Worm (Caenorhabditis elegans) whole organism, L2 larva: ENCODE data around the gene cyp-35A2.

Experiments used
- Y55F3AM.14 ChIP-seq: fragments of 200-800 bp; sonication (Bioruptor generic); optimal IDR thresholded peaks from 2 replicates; lab custom pipeline; 2018; ENCODE audit warnings: mild to moderate bottlenecking, missing genetic modification characterization, missing compliant biosample characterization
- ama-1 ChIP-seq: fragments of 150-350 bp; optimal IDR thresholded peaks from 2 replicates; lab custom pipeline; 2018; ENCODE audit warnings: inconsistent platforms
- dmd-4 ChIP-seq: sonication (generic microtip); optimal IDR thresholded peaks from 2 replicates; lab custom pipeline; 2017; ENCODE audit warnings: missing biosample characterization, missing genetic modification characterization
- egl-27 ChIP-seq: sonication (generic microtip); optimal IDR thresholded peaks from 3 replicates; lab custom pipeline; 2017; ENCODE audit warnings: missing biosample characterization, missing genetic modification reagents, missing genetic modification characterization
- elt-1 ChIP-seq: fragments of 150-350 bp; optimal IDR thresholded peaks from 2 replicates; lab custom pipeline; 2014; ENCODE audit warnings: missing biosample characterization, missing genetic modification characterization
- lin-39 ChIP-seq: fragments of 150-350 bp; optimal IDR thresholded peaks from 2 replicates; lab custom pipeline; 2014; ENCODE audit warnings: missing biosample characterization, missing genetic modification reagents, missing genetic modification characterization
- mab-5 ChIP-seq: fragments of 150-350 bp; optimal IDR thresholded peaks from 2 replicates; lab custom pipeline; 2014; ENCODE audit warnings: missing biosample characterization, missing genetic modification characterization
- nhr-10 ChIP-seq: sonication (generic microtip); optimal IDR thresholded peaks from 2 replicates; lab custom pipeline; 2017; ENCODE audit warnings: missing biosample characterization, missing genetic modification characterization
- nhr-12 ChIP-seq: fragments of 150-350 bp; optimal IDR thresholded peaks from 2 replicates; lab custom pipeline; 2014; ENCODE audit warnings: missing biosample characterization, missing genetic modification characterization
- nhr-6 ChIP-seq: fragments of 150-350 bp; optimal IDR thresholded peaks from 2 replicates; lab custom pipeline; 2014; ENCODE audit warnings: missing biosample characterization, missing genetic modification characterization
- nhr-77 ChIP-seq: fragments of 150-350 bp; optimal IDR thresholded peaks from 2 replicates; lab custom pipeline; 2014; ENCODE audit warnings: missing biosample characterization, missing genetic modification characterization
- unc-62 ChIP-seq: fragments of 150-350 bp; optimal IDR thresholded peaks from 2 replicates; lab custom pipeline; 2014; ENCODE audit warnings: missing biosample characterization, missing genetic modification reagents, missing genetic modification characterization
- ztf-11 ChIP-seq: sonication (generic microtip); optimal IDR thresholded peaks from 2 replicates; lab custom pipeline; 2017; ENCODE audit warnings: missing biosample characterization, missing genetic modification characterization

ce11 chrV:7349541-7349940 lies 14.4 kb downstream of the cyp-35A2 start, which contains the start of gene nhr-149:
- TF ChIP-seq nhr-12 (tag; lab: Kevin White, UChicago): no peak
- no peak for TF ChIP-seq ztf-11 (tag; lab: Kevin White, UChicago)
- TF ChIP-seq egl-27: no peak
- no peak for TF ChIP-seq lin-39
- TF ChIP-seq nhr-10 (tag; lab: Kevin White, UChicago): no peak
- TF ChIP-seq ama-1 (lab: Kevin White, UChicago): no peak
- TF ChIP-seq elt-1 (tag; lab: Kevin White, UChicago): no peak
- TF ChIP-seq Y55F3AM.14 (GFP tag; lab: Kevin White, UChicago): no peak
- TF ChIP-seq unc-62 (GFP tag; lab: Kevin White, UChicago): no peak
- TF ChIP-seq nhr-77 (tag; lab: Kevin White, UChicago): no peak
- no peak for TF ChIP-seq dmd-4 (tag; lab: Kevin White, UChicago)
- no peak for TF ChIP-seq mab-5 (tag; lab: Kevin White, UChicago)
- TF ChIP-seq nhr-6 (tag; lab: Kevin White, UChicago): no peak
